Fruit fly (Drosophila melanogaster): Measurements from ENCODE around the gene CG7600.
A peak's percentile ranks its signal among the peaks of the same experiment; 100 is the strongest.

The CG7600 gene

DNA sequence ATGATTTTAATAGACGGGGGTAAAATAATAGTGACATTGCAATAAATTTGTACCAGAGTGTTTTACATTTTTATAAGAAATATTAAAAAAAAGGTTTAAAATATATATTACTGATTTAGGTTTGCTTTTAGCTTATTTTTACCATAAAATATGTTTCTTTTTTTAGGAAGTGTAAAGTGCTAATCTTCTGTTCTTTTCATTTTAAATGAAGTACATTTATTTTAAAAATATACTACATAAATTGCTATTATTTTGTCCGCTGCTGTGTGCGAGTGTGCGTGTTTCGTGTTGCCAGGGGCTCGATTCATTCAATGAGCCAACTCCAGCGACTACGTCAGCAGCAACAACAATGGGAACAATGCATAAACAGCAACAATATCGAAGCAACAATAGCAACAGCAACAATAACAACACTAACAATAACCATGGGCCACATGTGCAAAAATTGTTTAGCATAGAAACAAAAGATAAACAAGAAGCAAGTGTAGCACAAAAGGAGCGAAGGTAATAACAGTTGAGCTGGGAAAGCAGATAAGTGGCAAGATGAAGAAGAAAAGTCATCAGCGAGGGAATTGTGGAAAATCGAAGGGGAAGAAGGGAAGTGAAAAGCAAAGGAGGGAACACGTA, 51.0 kb downstream of the CG7600 start (continued):
- peak; percentile 67 for TF ChIP-seq CG7357 (GFP tag; IDR thresholded peaks at IDR 0.05)
- no peak for TF ChIP-seq Hey (tag; optimal IDR thresholded peaks at IDR 0.05)
- no peak for TF ChIP-seq emc (GFP tag; optimal IDR thresholded peaks at IDR 0.05)
- peak; percentile 11 for TF ChIP-seq D19B (GFP tag; optimal IDR thresholded peaks at IDR 0.05)
- TF ChIP-seq chn (GFP tag; optimal IDR thresholded peaks at IDR 0.05), result no peak
- peak; percentile 91 for TF ChIP-seq CG15696 (tag; optimal IDR thresholded peaks at IDR 0.05)
- no peak for TF ChIP-seq nerfin-2 (GFP tag; IDR thresholded peaks at IDR 0.05; ENCODE audit: partially characterized antibody)
- TF ChIP-seq ttk (GFP tag; IDR thresholded peaks at IDR 0.05), result peak; percentile 93
- TF ChIP-seq CG7839 (tag; optimal IDR thresholded peaks at IDR 0.05), result peak; percentile 93
- peak; percentile 46 for TF ChIP-seq CG6654 (GFP tag; optimal IDR thresholded peaks at IDR 0.05)
- peak; percentile 51; the same call in 2 of the 3 replicates for TF ChIP-seq zfh1 (GFP tag; IDR thresholded peaks at IDR 0.05)
- no peak for TF ChIP-seq pros (GFP tag; optimal IDR thresholded peaks at IDR 0.05)
- TF ChIP-seq CG3995 (GFP tag; optimal IDR thresholded peaks at IDR 0.05), result peak; percentile 9
- TF ChIP-seq CG3838 (GFP tag; optimal IDR thresholded peaks at IDR 0.05), result no peak
- peak; percentile 70; the same call in 2 of the 3 replicates for TF ChIP-seq CG2889 (GFP tag; IDR thresholded peaks at IDR 0.05)
- peak; percentile 63; the same call in 1 of the 3 replicates for TF ChIP-seq z (GFP tag; IDR thresholded peaks at IDR 0.05)
- TF ChIP-seq CG15514 (GFP tag; optimal IDR thresholded peaks at IDR 0.05), result peak; percentile 59
- TF ChIP-seq esg (GFP tag; conservative IDR thresholded peaks at IDR 0.05), result peak; percentile 86
- TF ChIP-seq dpn (GFP tag; optimal IDR thresholded peaks at IDR 0.05), result peak in 1 of 2 experiments; percentile 75
- no peak for TF ChIP-seq luna (GFP tag; optimal IDR thresholded peaks at IDR 0.05)
- TF ChIP-seq pzg (GFP tag; optimal IDR thresholded peaks at IDR 0.05), result no peak
- peak; percentile 62 for TF ChIP-seq BtbVII (GFP tag; optimal IDR thresholded peaks at IDR 0.05)
- TF ChIP-seq CG17568 (GFP tag; optimal IDR thresholded peaks at IDR 0.05), result peak; percentile 27
- TF ChIP-seq CG7271 (tag; optimal IDR thresholded peaks at IDR 0.05), result peak; percentile 52
- no peak for TF ChIP-seq her (GFP tag; optimal IDR thresholded peaks at IDR 0.05)
- TF ChIP-seq Oli (tag; optimal IDR thresholded peaks at IDR 0.05), result peak; percentile 93
- TF ChIP-seq crol (GFP tag; IDR thresholded peaks at IDR 0.05), result peak; percentile 22; the same call in 1 of the 2 replicates
- peak; percentile 93 for TF ChIP-seq Xrp1 (GFP tag; IDR thresholded peaks at IDR 0.05)
- peak; percentile 79 for TF ChIP-seq croc (GFP tag; conservative IDR thresholded peaks at IDR 0.05)
- TF ChIP-seq pb (GFP tag; optimal IDR thresholded peaks at IDR 0.05), result no peak
- no peak for TF ChIP-seq ato (GFP tag; IDR thresholded peaks at IDR 0.05; ENCODE audit: partially characterized antibody)
- TF ChIP-seq Spps (tag; optimal IDR thresholded peaks at IDR 0.05), result peak; percentile 86
- TF ChIP-seq Doc3 (GFP tag; IDR thresholded peaks at IDR 0.05; ENCODE audit: partially characterized antibody), result no peak
- TF ChIP-seq CG12769 (tag; optimal IDR thresholded peaks at IDR 0.05), result no peak
- TF ChIP-seq CG8924 (tag; optimal IDR thresholded peaks at IDR 0.05), result peak; percentile 94
- peak; percentile 93 for TF ChIP-seq CG12391 (tag; optimal IDR thresholded peaks at IDR 0.05)
- TF ChIP-seq D (optimal IDR thresholded peaks at IDR 0.05), result peak; percentile 98
- peak; percentile 79 for TF ChIP-seq D (GFP tag; optimal IDR thresholded peaks at IDR 0.05)
- TF ChIP-seq zen2 (GFP tag; IDR thresholded peaks at IDR 0.05; ENCODE audit: partially characterized antibody), result no peak
- TF ChIP-seq dmrt99B (tag; optimal IDR thresholded peaks at IDR 0.05), result peak; percentile 95
- peak in 1 of 2 experiments; percentile 44 for TF ChIP-seq tll (GFP tag; optimal IDR thresholded peaks at IDR 0.05)
- peak; percentile 94 for TF ChIP-seq CG2712 (tag; optimal IDR thresholded peaks at IDR 0.05)
- peak; percentile 88 for TF ChIP-seq CG17829 (tag; optimal IDR thresholded peaks at IDR 0.05)
- TF ChIP-seq CG7963 (GFP tag; IDR thresholded peaks at IDR 0.05; ENCODE audit: partially characterized antibody), result no peak
- no peak for TF ChIP-seq CG9609 (GFP tag; optimal IDR thresholded peaks at IDR 0.05)
- peak; percentile 68; the same call in 1 of the 2 replicates for TF ChIP-seq H2.0 (GFP tag; IDR thresholded peaks at IDR 0.05)
- peak; percentile 95 for TF ChIP-seq CG13424 (tag; optimal IDR thresholded peaks at IDR 0.05)
- no peak for TF ChIP-seq CG3065 (GFP tag; optimal IDR thresholded peaks at IDR 0.05)
- TF ChIP-seq CG10366 (GFP tag; IDR thresholded peaks at IDR 0.05), result peak; percentile 80
